Worm (Caenorhabditis elegans) whole organism, L2 larva: ENCODE data around the gene fipp-1.

Experiments used
- C34F6.9 ChIP-seq: fragments of 150-350 bp; optimal IDR thresholded peaks from 2 replicates; lab custom pipeline; 2014; ENCODE audit warnings: missing biosample characterization, missing genetic modification characterization
- F13H6.1 ChIP-seq: sonication (generic microtip); optimal IDR thresholded peaks from 2 replicates; lab custom pipeline; 2016; ENCODE audit warnings: missing genetic modification characterization, missing compliant biosample characterization
- R02D3.7 ChIP-seq: fragments of 150-350 bp; optimal IDR thresholded peaks from 2 replicates; lab custom pipeline; 2014; ENCODE audit warnings: missing biosample characterization, missing genetic modification characterization
- Y55F3AM.14 ChIP-seq: fragments of 200-800 bp; sonication (Bioruptor generic); optimal IDR thresholded peaks from 2 replicates; lab custom pipeline; 2018; ENCODE audit warnings: mild to moderate bottlenecking, missing genetic modification characterization, missing compliant biosample characterization
- ZK546.5 ChIP-seq: sonication (generic microtip); optimal IDR thresholded peaks from 2 replicates; lab custom pipeline; 2017; ENCODE audit warnings: missing biosample characterization, missing genetic modification characterization
- alr-1 ChIP-seq: fragments of 150-350 bp; optimal IDR thresholded peaks from 2 replicates; lab custom pipeline; 2014; ENCODE audit warnings: missing biosample characterization, missing genetic modification characterization
- aly-2 ChIP-seq: fragments of 150-350 bp; optimal IDR thresholded peaks from 2 replicates; lab custom pipeline; 2014; ENCODE audit warnings: missing biosample characterization, missing genetic modification characterization
- ama-1 ChIP-seq: fragments of 150-350 bp; optimal IDR thresholded peaks from 2 replicates; lab custom pipeline; 2018; ENCODE audit warnings: inconsistent platforms
- blmp-1 ChIP-seq: sonication (generic microtip); optimal IDR thresholded peaks from 2 replicates; lab custom pipeline; 2017; ENCODE audit warnings: missing genetic modification characterization, mild to moderate bottlenecking, missing compliant biosample characterization, antibody characterized with exemption, moderate library complexity; ENCODE audit not compliant: insufficient read depth
- ceh-16 ChIP-seq: fragments of 150-350 bp; optimal IDR thresholded peaks from 2 replicates; lab custom pipeline; 2014; ENCODE audit warnings: missing biosample characterization, missing genetic modification characterization
- ceh-82 ChIP-seq: fragments of 150-350 bp; optimal IDR thresholded peaks from 2 replicates; lab custom pipeline; 2014; ENCODE audit warnings: missing biosample characterization, missing genetic modification characterization
- crh-2 ChIP-seq: sonication (generic microtip); optimal IDR thresholded peaks from 2 replicates; lab custom pipeline; 2017; ENCODE audit warnings: missing biosample characterization, missing genetic modification characterization
- dmd-4 ChIP-seq: sonication (generic microtip); optimal IDR thresholded peaks from 2 replicates; lab custom pipeline; 2017; ENCODE audit warnings: missing biosample characterization, missing genetic modification characterization
- egl-27 ChIP-seq: sonication (generic microtip); optimal IDR thresholded peaks from 3 replicates; lab custom pipeline; 2017; ENCODE audit warnings: missing biosample characterization, missing genetic modification reagents, missing genetic modification characterization
- elt-1 ChIP-seq: fragments of 150-350 bp; optimal IDR thresholded peaks from 2 replicates; lab custom pipeline; 2014; ENCODE audit warnings: missing biosample characterization, missing genetic modification characterization
- elt-3 ChIP-seq: sonication (generic microtip); optimal IDR thresholded peaks from 2 replicates; lab custom pipeline; 2017; ENCODE audit warnings: missing biosample characterization, missing genetic modification characterization
- fos-1 ChIP-seq: fragments of 150-350 bp; optimal IDR thresholded peaks from 2 replicates; lab custom pipeline; 2014; ENCODE audit warnings: missing biosample characterization, missing genetic modification characterization
- gmeb-1 ChIP-seq: fragments of 150-350 bp; optimal IDR thresholded peaks from 2 replicates; lab custom pipeline; 2014; ENCODE audit warnings: missing biosample characterization, missing genetic modification characterization
- lin-11 ChIP-seq: fragments of 150-350 bp; sonication (generic microtip); optimal IDR thresholded peaks from 2 replicates; lab custom pipeline; 2014; ENCODE audit warnings: missing biosample characterization, missing genetic modification characterization, inconsistent platforms, mixed read lengths
- lin-13 ChIP-seq: fragments of 150-350 bp; optimal IDR thresholded peaks from 2 replicates; lab custom pipeline; 2014; ENCODE audit warnings: missing biosample characterization, missing genetic modification reagents, missing genetic modification characterization
- lin-39 ChIP-seq: fragments of 150-350 bp; optimal IDR thresholded peaks from 2 replicates; lab custom pipeline; 2014; ENCODE audit warnings: missing biosample characterization, missing genetic modification reagents, missing genetic modification characterization
- lsy-2 ChIP-seq, 2 experiments: fragments of 150-350 bp in 1 of 2; sonication (generic microtip) in 1 of 2; optimal IDR thresholded peaks; 2 replicates each; lab custom pipeline; 2014 to 2017; ENCODE audit warnings: missing biosample characterization in 2 of 2, missing genetic modification characterization in 2 of 2
- mab-5 ChIP-seq: fragments of 150-350 bp; optimal IDR thresholded peaks from 2 replicates; lab custom pipeline; 2014; ENCODE audit warnings: missing biosample characterization, missing genetic modification characterization
- mbf-1 ChIP-seq: sonication (generic microtip); optimal IDR thresholded peaks from 2 replicates; lab custom pipeline; 2017; ENCODE audit warnings: missing biosample characterization, missing genetic modification characterization
- mdl-1 ChIP-seq, 2 experiments: fragments of 150-350 bp in 1 of 2; sonication (generic microtip) in 1 of 2; optimal IDR thresholded peaks; 2 replicates each; lab custom pipeline; 2017; ENCODE audit warnings: missing biosample characterization in 2 of 2, missing genetic modification characterization in 2 of 2
- nhr-10 ChIP-seq: sonication (generic microtip); optimal IDR thresholded peaks from 2 replicates; lab custom pipeline; 2017; ENCODE audit warnings: missing biosample characterization, missing genetic modification characterization
- nhr-11 ChIP-seq: fragments of 150-350 bp; optimal IDR thresholded peaks from 2 replicates; lab custom pipeline; 2014; ENCODE audit warnings: missing biosample characterization, missing genetic modification characterization
- nhr-12 ChIP-seq: fragments of 150-350 bp; optimal IDR thresholded peaks from 2 replicates; lab custom pipeline; 2014; ENCODE audit warnings: missing biosample characterization, missing genetic modification characterization
- nhr-129 ChIP-seq: fragments of 150-350 bp; optimal IDR thresholded peaks from 2 replicates; lab custom pipeline; 2014; ENCODE audit warnings: missing biosample characterization, missing genetic modification characterization
- nhr-21 ChIP-seq: fragments of 150-350 bp; optimal IDR thresholded peaks from 2 replicates; lab custom pipeline; 2014; ENCODE audit warnings: missing biosample characterization, missing genetic modification characterization
- nhr-23 ChIP-seq: fragments of 150-350 bp; optimal IDR thresholded peaks from 2 replicates; lab custom pipeline; 2014; ENCODE audit warnings: missing biosample characterization, missing genetic modification reagents, missing genetic modification characterization
- nhr-237 ChIP-seq: fragments of 150-350 bp; optimal IDR thresholded peaks from 2 replicates; lab custom pipeline; 2014; ENCODE audit warnings: missing biosample characterization, missing genetic modification characterization
- nhr-25 ChIP-seq: fragments of 150-350 bp; sonication (generic microtip); optimal IDR thresholded peaks from 3 replicates; lab custom pipeline; 2014; ENCODE audit warnings: missing biosample characterization, missing genetic modification characterization
- nhr-6 ChIP-seq: fragments of 150-350 bp; optimal IDR thresholded peaks from 2 replicates; lab custom pipeline; 2014; ENCODE audit warnings: missing biosample characterization, missing genetic modification characterization
- nhr-77 ChIP-seq: fragments of 150-350 bp; optimal IDR thresholded peaks from 2 replicates; lab custom pipeline; 2014; ENCODE audit warnings: missing biosample characterization, missing genetic modification characterization
- peb-1 ChIP-seq: fragments of 150-350 bp; optimal IDR thresholded peaks from 2 replicates; lab custom pipeline; 2014; ENCODE audit warnings: missing biosample characterization, missing genetic modification characterization
- sem-4 ChIP-seq: fragments of 150-350 bp; optimal IDR thresholded peaks from 2 replicates; lab custom pipeline; 2014; ENCODE audit warnings: missing biosample characterization, missing genetic modification reagents, missing genetic modification characterization
- skn-1 ChIP-seq: sonication (generic microtip); optimal IDR thresholded peaks from 2 replicates; lab custom pipeline; 2017; ENCODE audit warnings: missing biosample characterization, missing genetic modification characterization
- sma-3 ChIP-seq: sonication (generic microtip); optimal IDR thresholded peaks from 2 replicates; lab custom pipeline; 2016; ENCODE audit warnings: missing genetic modification reagents, missing genetic modification characterization, missing compliant biosample characterization
- sma-9 ChIP-seq, 2 experiments: fragments of 150-350 bp in 1 of 2; sonication (generic microtip) in 1 of 2; optimal IDR thresholded peaks; 2 replicates each; lab custom pipeline; 2014 to 2016; ENCODE audit warnings: missing genetic modification characterization in 2 of 2, mild to moderate bottlenecking in 1 of 2, missing biosample characterization in 1 of 2, missing compliant biosample characterization in 1 of 2, missing genetic modification reagents in 1 of 2, moderate library complexity in 1 of 2
- snpc-4 ChIP-seq: fragments of 150-350 bp; optimal IDR thresholded peaks from 2 replicates; lab custom pipeline; 2014; ENCODE audit warnings: missing biosample characterization, missing genetic modification characterization
- unc-39 ChIP-seq: fragments of 150-350 bp; optimal IDR thresholded peaks from 2 replicates; lab custom pipeline; 2014; ENCODE audit warnings: missing biosample characterization, missing genetic modification characterization
- unc-55 ChIP-seq: fragments of 150-350 bp; sonication (generic microtip); optimal IDR thresholded peaks from 3 replicates; lab custom pipeline; 2014; ENCODE audit warnings: missing biosample characterization, missing genetic modification reagents, missing genetic modification characterization
- unc-62 ChIP-seq: fragments of 150-350 bp; optimal IDR thresholded peaks from 2 replicates; lab custom pipeline; 2014; ENCODE audit warnings: missing biosample characterization, missing genetic modification reagents, missing genetic modification characterization
- zag-1 ChIP-seq: fragments of 150-350 bp; optimal IDR thresholded peaks from 2 replicates; lab custom pipeline; 2014; ENCODE audit warnings: missing biosample characterization, missing genetic modification characterization
- ztf-1 ChIP-seq: fragments of 200-800 bp; sonication (Bioruptor generic); conservative IDR thresholded peaks from 2 replicates; pipeline ENCODE4 v1.3.6; 2022; ENCODE audit warnings: missing genetic modification characterization, missing compliant biosample characterization
- ztf-11 ChIP-seq: sonication (generic microtip); optimal IDR thresholded peaks from 2 replicates; lab custom pipeline; 2017; ENCODE audit warnings: missing biosample characterization, missing genetic modification characterization
- ztf-4 ChIP-seq: fragments of 150-350 bp; optimal IDR thresholded peaks from 2 replicates; lab custom pipeline; 2014; ENCODE audit warnings: missing biosample characterization, missing genetic modification characterization

fipp-1 gene

DNA sequence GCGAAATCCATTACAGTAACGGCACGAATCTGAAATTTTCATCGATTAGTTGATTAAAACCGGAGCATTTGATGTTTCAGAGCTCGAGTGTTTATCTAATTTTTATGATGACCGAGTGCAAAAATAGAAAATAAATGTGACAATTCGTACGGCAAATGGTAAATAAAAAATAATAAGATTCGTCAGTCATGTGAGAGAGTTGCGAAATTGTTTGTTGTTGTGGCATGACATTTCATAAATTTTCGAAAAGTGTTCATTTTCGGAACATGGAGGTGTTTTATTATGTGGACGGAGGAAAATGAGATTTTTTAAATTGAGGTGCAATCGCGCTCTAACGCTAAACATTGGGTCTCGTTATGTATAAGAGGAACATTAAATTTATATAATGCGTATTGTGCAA is 29.9 kb upstream of the fipp-1 start:
- TF ChIP-seq fos-1 (tag; lab: Kevin White, UChicago) (no peak), mab-5 (no peak), lin-39 (tag; lab: Kevin White, UChicago) (no peak)

DNA sequence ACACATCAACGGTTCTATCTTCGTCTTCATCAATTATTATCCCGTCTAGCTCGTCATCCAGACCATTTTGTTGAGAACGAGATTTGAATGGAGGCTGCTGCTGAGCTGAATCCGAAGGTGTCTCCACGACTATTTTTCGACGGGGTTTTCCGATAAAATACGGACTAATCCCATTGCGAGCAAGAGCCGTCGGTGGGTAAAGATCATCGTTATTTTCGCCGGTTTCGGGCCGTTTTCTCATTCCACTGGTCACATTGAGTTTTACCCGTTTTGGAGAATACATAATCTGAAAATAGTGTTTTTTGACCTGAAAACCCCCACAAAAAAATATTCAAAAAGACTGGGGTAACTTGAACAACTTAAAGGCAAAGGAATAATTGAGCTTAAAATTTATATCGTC is 25.9 kb upstream of the fipp-1 start, which contains the start of gene figl-1:
Gene figl-1, minus strand, starts transcription at position 286 of the 400 bp plus-strand sequence.
- TF ChIP-seq nhr-11 (tag; lab: Kevin White, UChicago) (no peak), sma-3 (peak; percentile 5), lin-11 (tag; lab: Kevin White, UChicago) (no peak)
- TF ChIP-seq, all 48 proteins: peak for 1

DNA sequence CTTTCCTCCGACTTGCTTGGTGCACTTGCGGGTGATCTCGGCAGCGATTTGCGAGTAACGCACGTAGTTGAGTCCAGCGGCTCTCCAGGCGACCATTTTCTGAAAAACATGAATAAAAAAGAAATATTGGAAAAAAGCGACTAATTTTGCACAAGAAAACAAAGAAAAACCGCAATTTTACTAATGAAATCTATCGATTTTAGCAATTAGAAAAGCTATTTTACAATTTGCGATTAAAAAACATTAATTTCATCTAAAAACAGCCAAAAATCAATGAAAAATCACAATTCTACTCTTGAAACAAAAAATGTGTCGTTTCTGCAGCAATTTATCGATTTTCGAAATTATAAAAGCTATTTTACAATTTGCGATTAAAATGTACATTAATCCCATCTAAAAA is 25.3 kb upstream of the fipp-1 start, which contains the start of gene hpo-18:
Gene hpo-18, minus strand, starts transcription at position 101 of the 400 bp plus-strand sequence.
- no peak for TF ChIP-seq nhr-23 (tag; lab: Kevin White, UChicago)
- no peak for TF ChIP-seq egl-27 (tag; lab: Kevin White, UChicago)
- TF ChIP-seq sma-3: no peak

DNA sequence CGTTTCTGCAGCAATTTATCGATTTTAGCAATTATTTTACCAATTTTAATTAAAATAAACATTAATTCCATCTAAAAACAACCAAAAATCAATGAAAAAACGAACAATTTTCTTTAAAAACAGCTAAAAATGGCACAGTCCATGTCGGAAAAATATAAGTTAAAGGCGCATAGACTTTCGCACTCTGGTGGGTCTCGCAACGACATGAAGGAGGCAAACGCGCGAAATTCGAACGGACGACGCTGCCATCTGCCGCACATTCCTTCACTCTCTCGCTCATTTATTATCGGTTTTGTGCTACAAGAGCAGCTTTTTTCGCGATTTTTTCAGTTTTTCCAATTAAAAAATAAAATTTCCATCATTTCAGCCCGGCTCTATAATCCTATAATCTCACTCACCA is 24.8 kb upstream of the fipp-1 start, which contains the start of gene mcm-7:
Gene mcm-7, plus strand, starts transcription at position 368 of the 400 bp plus-strand sequence.
- TF ChIP-seq gmeb-1 (tag; lab: Kevin White, UChicago) (peak; percentile 91), nhr-10 (tag; lab: Kevin White, UChicago) (no peak), mab-5 (no peak), elt-3 (tag; lab: Kevin White, UChicago) (no peak), ama-1 (lab: Kevin White, UChicago) (peak; percentile 1), zag-1 (no peak), ztf-11 (tag; lab: Kevin White, UChicago) (no peak), skn-1 (tag; lab: Kevin White, UChicago) (no peak), nhr-77 (tag; lab: Kevin White, UChicago) (no peak), snpc-4 (tag; lab: Kevin White, UChicago) (no peak), F13H6.1 (tag; lab: Kevin White, UChicago) (peak; percentile 9), nhr-6 (tag; lab: Kevin White, UChicago) (no peak), sem-4 (no peak), mdl-1 (tag; optimal IDR thresholded peaks at IDR 0.05; lab: Kevin White, UChicago) (no peak), sma-3 (peak; percentile 35), elt-1 (tag; lab: Kevin White, UChicago) (no peak), nhr-12 (tag; lab: Kevin White, UChicago) (no peak), crh-2 (tag; lab: Kevin White, UChicago) (peak; percentile 73), Y55F3AM.14 (no peak), lsy-2 (tag; optimal IDR thresholded peaks at IDR 0.05; lab: Kevin White, UChicago) (peak; percentile 24 to 79), blmp-1 (tag; lab: Kevin White, UChicago) (no peak), ztf-4 (tag; lab: Kevin White, UChicago) (no peak), sma-9 (GFP tag; optimal IDR thresholded peaks at IDR 0.05; lab: Kevin White, UChicago) (peak; percentile 21), sma-9 (tag; optimal IDR thresholded peaks at IDR 0.05; lab: Kevin White, UChicago) (no peak), lin-39 (tag; lab: Kevin White, UChicago) (no peak), nhr-23 (tag; lab: Kevin White, UChicago) (no peak), ZK546.5 (no peak), R02D3.7 (no peak), dmd-4 (tag; lab: Kevin White, UChicago) (no peak), unc-62 (GFP tag; lab: Kevin White, UChicago) (no peak), unc-55 (GFP tag; lab: Kevin White, UChicago) (peak; percentile 85), ztf-1 (GFP tag; lab: Robert Waterston, UW) (no peak), C34F6.9 (tag; lab: Kevin White, UChicago) (peak; percentile 64), nhr-21 (tag; lab: Kevin White, UChicago) (no peak), aly-2 (tag; lab: Kevin White, UChicago) (no peak), lin-13 (GFP tag; lab: Kevin White, UChicago) (peak; percentile 47), ceh-82 (no peak), nhr-25 (tag; lab: Kevin White, UChicago) (peak; percentile 40), nhr-129 (tag; lab: Kevin White, UChicago) (peak; percentile 72), lin-11 (tag; lab: Kevin White, UChicago) (peak; percentile 65), fos-1 (tag; lab: Kevin White, UChicago) (no peak), peb-1 (tag; lab: Kevin White, UChicago) (no peak), nhr-11 (tag; lab: Kevin White, UChicago) (no peak), ceh-16 (tag; lab: Kevin White, UChicago) (no peak), mbf-1 (tag; lab: Kevin White, UChicago) (no peak), unc-39 (tag; lab: Kevin White, UChicago) (no peak), alr-1 (tag; lab: Kevin White, UChicago) (no peak), egl-27 (tag; lab: Kevin White, UChicago) (no peak), nhr-237 (tag; lab: Kevin White, UChicago) (no peak)
